Fruit fly (Drosophila melanogaster) whole organism, adult: ENCODE results near the gene CG7606.

Experiments
- CG11617 ChIP-seq: fragments of 200-800 bp; sonication (Bioruptor generic); optimal IDR thresholded peaks from 2 replicates; lab custom pipeline; 2017; ENCODE audit warnings: mild to moderate bottlenecking, missing biosample characterization, missing genetic modification reagents, missing genetic modification characterization
- CG12768 ChIP-seq: fragments of 200-800 bp; sonication (Bioruptor generic); optimal IDR thresholded peaks from 2 replicates; lab custom pipeline; 2017; ENCODE audit warnings: missing biosample characterization, missing genetic modification characterization, mild to moderate bottlenecking, moderate library complexity, missing genetic modification reagents
- CG7045 ChIP-seq: fragments of 200-800 bp; sonication (Bioruptor generic); optimal IDR thresholded peaks from 2 replicates; lab custom pipeline; 2017; ENCODE audit warnings: missing biosample characterization, mild to moderate bottlenecking, missing genetic modification characterization
- ovo ChIP-seq: fragments of 200-800 bp; sonication (Bioruptor generic); optimal IDR thresholded peaks from 2 replicates; lab custom pipeline; 2016; ENCODE audit warnings: missing biosample characterization, missing genetic modification characterization

- no peak for TF ChIP-seq CG7045
- no peak for TF ChIP-seq CG11617 (GFP tag; lab: Kevin White, UChicago)
- TF ChIP-seq CG12768 (GFP tag; lab: Kevin White, UChicago): no peak
- no peak for TF ChIP-seq ovo (GFP tag; lab: Kevin White, UChicago)
These were observed 28.2 kb downstream of the CG7606 start for dm6 chr3R:17624549-17624948.
